Fruit fly (Drosophila melanogaster) whole organism, embryonic: ENCODE measurements around the gene CG17777.

ENCODE experiments used
- Blimp-1 ChIP-seq: fragments of 200-800 bp; sonication (Bioruptor generic); optimal IDR thresholded peaks from 3 replicates; lab custom pipeline; 2018; ENCODE audit warnings: missing biosample characterization, missing genetic modification characterization, mild to moderate bottlenecking, moderate library complexity, missing genetic modification reagents
- CG1024 ChIP-seq: fragments of 200-800 bp; sonication (Bioruptor generic); IDR thresholded peaks from 2 replicates; pipeline ENCODE4 v1.3.6; 2022; ENCODE audit warnings: missing biosample characterization, missing genetic modification characterization
- CG10366 ChIP-seq: fragments of 200-800 bp; sonication (Bioruptor generic); IDR thresholded peaks from 2 replicates; pipeline ENCODE4 v1.3.6; 2022; ENCODE audit warnings: missing biosample characterization, missing genetic modification characterization
- CG10565 ChIP-seq: fragments of 200-800 bp; sonication (Bioruptor generic); optimal IDR thresholded peaks from 3 replicates; lab custom pipeline; 2016; ENCODE audit warnings: missing biosample characterization, mild to moderate bottlenecking, missing genetic modification characterization
- CG13424 ChIP-seq: fragments of 200-800 bp; sonication (Bioruptor generic); optimal IDR thresholded peaks from 2 replicates; lab custom pipeline; 2019; ENCODE audit warnings: missing biosample characterization, mild to moderate bottlenecking, missing genetic modification characterization, moderate library complexity
- CG14014 ChIP-seq: fragments of 200-800 bp; sonication (Bioruptor generic); IDR thresholded peaks from 2 replicates; pipeline ENCODE4 v1.3.6; 2022; ENCODE audit warnings: missing biosample characterization, missing genetic modification characterization
- CG14710 ChIP-seq: fragments of 200-800 bp; sonication (Bioruptor generic); optimal IDR thresholded peaks from 3 replicates; lab custom pipeline; 2019; ENCODE audit warnings: missing biosample characterization, mild to moderate bottlenecking, missing genetic modification characterization, moderate library complexity
- CG14965 ChIP-seq: fragments of 200-800 bp; sonication (Bioruptor generic); optimal IDR thresholded peaks from 2 replicates; lab custom pipeline; 2016; ENCODE audit warnings: missing biosample characterization, missing genetic modification characterization, borderline replicate concordance
- CG15514 ChIP-seq: fragments of 200-800 bp; sonication (Bioruptor generic); optimal IDR thresholded peaks from 3 replicates; lab custom pipeline; 2017; ENCODE audit warnings: missing biosample characterization, missing genetic modification characterization, mild to moderate bottlenecking, moderate library complexity, missing genetic modification reagents
- CG1647 ChIP-seq: fragments of 200-800 bp; sonication (Bioruptor generic); optimal IDR thresholded peaks from 3 replicates; lab custom pipeline; 2016; ENCODE audit warnings: missing biosample characterization, missing genetic modification characterization
- CG17829 ChIP-seq: fragments of 200-800 bp; optimal IDR thresholded peaks from 2 replicates; lab custom pipeline; 2019; ENCODE audit warnings: missing biosample characterization, mild to moderate bottlenecking, missing genetic modification characterization, moderate library complexity
- CG18476 ChIP-seq: fragments of 200-800 bp; sonication (Bioruptor generic); optimal IDR thresholded peaks from 2 replicates; lab custom pipeline; 2016; ENCODE audit warnings: missing biosample characterization, mild to moderate bottlenecking, missing genetic modification characterization
- CG30431 ChIP-seq: fragments of 200-800 bp; sonication (Bioruptor generic); optimal IDR thresholded peaks from 2 replicates; lab custom pipeline; 2017; ENCODE audit warnings: missing biosample characterization, missing genetic modification characterization
- CG4730 ChIP-seq: fragments of 200-800 bp; sonication (Bioruptor generic); IDR thresholded peaks from 2 replicates; pipeline ENCODE4 v1.3.6; 2022; ENCODE audit warnings: missing biosample characterization, missing genetic modification characterization
- CG8388 ChIP-seq: fragments of 200-800 bp; sonication (Bioruptor generic); optimal IDR thresholded peaks from 2 replicates; lab custom pipeline; 2019; ENCODE audit warnings: missing biosample characterization, mild to moderate bottlenecking, missing genetic modification characterization, moderate library complexity
- CG9215 ChIP-seq: fragments of 200-800 bp; sonication (Bioruptor generic); IDR thresholded peaks from 2 replicates; pipeline ENCODE4 v1.3.6; 2022; ENCODE audit warnings: missing biosample characterization, missing genetic modification characterization
- CTCF ChIP-seq: fragments of 200-800 bp; sonication (Bioruptor generic); optimal IDR thresholded peaks from 2 replicates; lab custom pipeline; 2017; ENCODE audit warnings: missing biosample characterization, mild to moderate bottlenecking, missing genetic modification characterization, moderate library complexity
- Dip2 ChIP-seq: fragments of 200-800 bp; sonication (Bioruptor generic); IDR thresholded peaks from 2 replicates; pipeline ENCODE4 v1.3.6; 2022; ENCODE audit warnings: missing biosample characterization, missing genetic modification characterization
- Drgx ChIP-seq: fragments of 200-800 bp; sonication (Bioruptor generic); IDR thresholded peaks from 2 replicates; pipeline ENCODE4 v1.3.6; 2022; ENCODE audit warnings: missing biosample characterization, missing genetic modification characterization
- Eip74EF ChIP-seq, 2 experiments: fragments of 200-800 bp in 1 of 2; fragments of >200 bp in 1 of 2; sonication (Bioruptor generic) in 1 of 2; optimal IDR thresholded peaks; 2 replicates each; lab custom pipeline; 2017 to 2019; ENCODE audit warnings: missing biosample characterization in 2 of 2, missing genetic modification characterization in 2 of 2, mild to moderate bottlenecking in 1 of 2, moderate library complexity in 1 of 2
- H15 ChIP-seq: fragments of 200-800 bp; sonication (Bioruptor generic); IDR thresholded peaks from 3 replicates; pipeline ENCODE4 v1.3.6; 2022; ENCODE audit warnings: missing biosample characterization, missing genetic modification characterization
- H2.0 ChIP-seq: fragments of 200-800 bp; sonication (Bioruptor generic); IDR thresholded peaks from 2 replicates; pipeline ENCODE4 v1.3.6; 2022; ENCODE audit warnings: missing biosample characterization, missing genetic modification characterization
- HmgZ ChIP-seq: fragments of 200-800 bp; sonication (Bioruptor generic); optimal IDR thresholded peaks from 2 replicates; lab custom pipeline; 2018; ENCODE audit warnings: missing biosample characterization, mild to moderate bottlenecking, missing genetic modification characterization
- NFAT ChIP-seq: fragments of 200-800 bp; sonication (Bioruptor generic); IDR thresholded peaks from 2 replicates; pipeline ENCODE4 v1.3.6; 2022; ENCODE audit warnings: missing biosample characterization, missing genetic modification characterization
- Nf-YA ChIP-seq: fragments of 200-800 bp; sonication (Bioruptor generic); IDR thresholded peaks from 2 replicates; pipeline ENCODE4 v1.3.6; 2022; ENCODE audit warnings: missing biosample characterization, missing genetic modification characterization
- Nf-YB ChIP-seq: fragments of 200-800 bp; sonication (Bioruptor generic); optimal IDR thresholded peaks from 3 replicates; lab custom pipeline; 2019; ENCODE audit warnings: missing biosample characterization, mild to moderate bottlenecking, missing genetic modification characterization, moderate library complexity
- Rx ChIP-seq: fragments of 200-800 bp; sonication (Bioruptor generic); IDR thresholded peaks from 2 replicates; pipeline ENCODE4 v1.3.6; 2022; ENCODE audit warnings: missing biosample characterization, missing genetic modification characterization
- Usf ChIP-seq: fragments of 200-800 bp; sonication (Bioruptor generic); optimal IDR thresholded peaks from 2 replicates; lab custom pipeline; 2017; ENCODE audit warnings: missing genotype, missing biosample characterization, missing genetic modification characterization
- ab ChIP-seq: fragments of 200-800 bp; sonication (Bioruptor generic); optimal IDR thresholded peaks from 2 replicates; lab custom pipeline; 2016; ENCODE audit warnings: missing biosample characterization, missing genetic modification characterization
- al ChIP-seq: fragments of 200-800 bp; sonication (Bioruptor generic); IDR thresholded peaks from 2 replicates; pipeline ENCODE4 v1.3.6; 2022; ENCODE audit warnings: missing biosample characterization, missing genetic modification characterization
- ara ChIP-seq: fragments of 200-800 bp; sonication (Bioruptor generic); IDR thresholded peaks from 2 replicates; pipeline ENCODE4 v1.3.6; 2022; ENCODE audit warnings: missing biosample characterization, missing genetic modification characterization
- cas ChIP-seq: fragments of 200-800 bp; sonication (Bioruptor generic); IDR thresholded peaks from 2 replicates; pipeline ENCODE4 v1.3.6; 2022; ENCODE audit warnings: missing biosample characterization, missing genetic modification characterization
- croc ChIP-seq: fragments of 200-800 bp; sonication (Bioruptor generic); conservative IDR thresholded peaks from 3 replicates; pipeline ENCODE4 v1.3.6; 2022; ENCODE audit warnings: missing biosample characterization, missing genetic modification characterization
- dysf ChIP-seq: fragments of 200-800 bp; sonication (Bioruptor generic); IDR thresholded peaks from 3 replicates; pipeline ENCODE4 v1.3.6; 2022; ENCODE audit warnings: missing biosample characterization, missing genetic modification characterization
- hkb ChIP-seq, 2 experiments: fragments of 200-800 bp in 1 of 2; fragments of >200 bp in 1 of 2; sonication (Bioruptor generic) in 1 of 2; IDR thresholded peaks in 1 of 2; optimal IDR thresholded peaks in 1 of 2; 2 replicates each; pipeline versions ENCODE4 v1.3.6 to Lab custom; 2017 to 2022; ENCODE audit warnings: missing biosample characterization in 1 of 2, missing genetic modification characterization in 1 of 2
- jing ChIP-seq: fragments of 200-800 bp; sonication (Bioruptor generic); optimal IDR thresholded peaks from 2 replicates; lab custom pipeline; 2018; ENCODE audit warnings: missing biosample characterization, mild to moderate bottlenecking, missing genetic modification characterization
- jumu ChIP-seq: fragments of 200-800 bp; sonication (Bioruptor generic); optimal IDR thresholded peaks from 3 replicates; lab custom pipeline; 2016; ENCODE audit warnings: missing biosample characterization, missing genetic modification characterization
- lola ChIP-seq, 3 experiments: fragments of >200 bp in 2 of 3; fragments of 200-800 bp in 1 of 3; sonication (Bioruptor generic) in 1 of 3; optimal IDR thresholded peaks; 2 replicates each; lab custom pipeline; 2017 to 2019; ENCODE audit warnings: missing biosample characterization in 3 of 3, missing genetic modification characterization in 3 of 3, mild to moderate bottlenecking in 1 of 3, moderate library complexity in 1 of 3
- mam ChIP-seq: fragments of 200-800 bp; sonication (Bioruptor generic); optimal IDR thresholded peaks from 3 replicates; lab custom pipeline; 2016; ENCODE audit warnings: missing biosample characterization, missing genetic modification characterization
- nerfin-2 ChIP-seq: fragments of 200-800 bp; sonication (Bioruptor generic); IDR thresholded peaks from 2 replicates; pipeline ENCODE4 v1.3.6; 2022; ENCODE audit warnings: missing biosample characterization, missing genetic modification characterization; ENCODE audit not compliant: partially characterized antibody
- odd ChIP-seq: fragments of 200-800 bp; sonication (Bioruptor generic); optimal IDR thresholded peaks from 2 replicates; lab custom pipeline; 2017; ENCODE audit warnings: missing biosample characterization, mild to moderate bottlenecking, missing genetic modification characterization
- phol ChIP-seq: fragments of 200-800 bp; sonication (Bioruptor generic); optimal IDR thresholded peaks from 3 replicates; lab custom pipeline; 2018; ENCODE audit warnings: missing biosample characterization, mild to moderate bottlenecking, missing genetic modification characterization, moderate library complexity
- prd ChIP-seq, 3 experiments: fragments of >200 bp in 2 of 3; fragments of 200-800 bp in 1 of 3; sonication (Bioruptor generic) in 1 of 3; optimal IDR thresholded peaks in 2 of 3; IDR thresholded peaks in 1 of 3; 2 replicates in 2 of 3; 3 replicates in 1 of 3; pipeline versions ENCODE4 v1.3.6 to Lab custom; 2017 to 2022; ENCODE audit warnings: missing biosample characterization in 1 of 3, missing genetic modification characterization in 1 of 3
- salm ChIP-seq: fragments of 200-800 bp; sonication (Bioruptor generic); optimal IDR thresholded peaks from 2 replicates; lab custom pipeline; 2018; ENCODE audit warnings: missing biosample characterization, mild to moderate bottlenecking, missing genetic modification characterization
- sob ChIP-seq: fragments of 200-800 bp; sonication (Bioruptor generic); IDR thresholded peaks from 2 replicates; pipeline ENCODE4 v1.3.6; 2022; ENCODE audit warnings: missing biosample characterization, missing genetic modification characterization
- stc ChIP-seq: fragments of 200-800 bp; sonication (Bioruptor generic); IDR thresholded peaks from 2 replicates; pipeline ENCODE4 v1.3.6; 2022; ENCODE audit warnings: missing biosample characterization, missing genetic modification characterization
- stwl ChIP-seq: fragments of 200-800 bp; sonication (Bioruptor generic); optimal IDR thresholded peaks from 3 replicates; lab custom pipeline; 2018; ENCODE audit warnings: missing biosample characterization, mild to moderate bottlenecking, missing genetic modification characterization, moderate library complexity
- vfl ChIP-seq: fragments of 200-800 bp; sonication (Bioruptor generic); optimal IDR thresholded peaks from 2 replicates; lab custom pipeline; 2016; ENCODE audit warnings: missing biosample characterization, missing genetic modification characterization
- vvl ChIP-seq: fragments of 200-800 bp; sonication (Bioruptor generic); IDR thresholded peaks from 2 replicates; pipeline ENCODE4 v1.3.6; 2022; ENCODE audit warnings: missing biosample characterization, missing genetic modification characterization
- z ChIP-seq: fragments of 200-800 bp; sonication (Bioruptor generic); IDR thresholded peaks from 3 replicates; pipeline ENCODE4 v1.3.6; 2022; ENCODE audit warnings: missing biosample characterization, missing genetic modification characterization

The CG17777 gene

dm6 chrX:2208641-2209241 lies 22.1 kb downstream of the CG17777 start (continued):
- TF ChIP-seq CG15514 = no peak
- TF ChIP-seq ab (GFP tag; lab: Kevin White, UChicago) = no peak
- no peak for TF ChIP-seq hkb (optimal IDR thresholded peaks at IDR 0.05; lab: Kevin White, UChicago)
- TF ChIP-seq hkb (GFP tag; IDR thresholded peaks at IDR 0.05; lab: Robert Waterston, UW) = peak; percentile 47; the same call in 1 of the 2 replicates
- TF ChIP-seq stc = no peak
- TF ChIP-seq CG8388 = no peak
- no peak for TF ChIP-seq Eip74EF (GFP tag; optimal IDR thresholded peaks at IDR 0.05; lab: Kevin White, UChicago)
- no peak for TF ChIP-seq stwl (tag; lab: Kevin White, UChicago)
- TF ChIP-seq prd (optimal IDR thresholded peaks at IDR 0.05; lab: Kevin White, UChicago) = no peak
- TF ChIP-seq prd (GFP tag; IDR thresholded peaks at IDR 0.05; lab: Robert Waterston, UW) = peak; percentile 43; the same call in 1 of the 3 replicates
- TF ChIP-seq z (GFP tag; lab: Robert Waterston, UW) = no peak
- TF ChIP-seq vvl = 0 out of 2 replicates have a peak, but pooled peaks have one; percentile 25
- no peak for TF ChIP-seq CG14965 (GFP tag; lab: Kevin White, UChicago)
- TF ChIP-seq CG10565 = no peak
- peak; percentile 31 for TF ChIP-seq CG13424 (tag; lab: Kevin White, UChicago)
- peak; percentile 17 for TF ChIP-seq mam (GFP tag; lab: Kevin White, UChicago)
- TF ChIP-seq CG18476 (GFP tag; lab: Kevin White, UChicago) = no peak
- TF ChIP-seq Nf-YB (GFP tag; lab: Kevin White, UChicago) = no peak
- TF ChIP-seq CG14710 = no peak
- no peak for TF ChIP-seq CG1024
- TF ChIP-seq salm (tag; lab: Kevin White, UChicago) = no peak
- TF ChIP-seq CG14014 = 0 out of 2 replicates have a peak, but pooled peaks have one; percentile 13
- no peak for TF ChIP-seq HmgZ (tag; lab: Kevin White, UChicago)
- no peak for TF ChIP-seq odd (GFP tag; lab: Kevin White, UChicago)
- TF ChIP-seq CG17829 (tag; lab: Kevin White, UChicago) = no peak
- no peak for TF ChIP-seq sob (GFP tag; lab: Robert Waterston, UW)
- no peak for TF ChIP-seq Blimp-1 (GFP tag; lab: Kevin White, UChicago)
- TF ChIP-seq CTCF (GFP tag; lab: Kevin White, UChicago) = no peak
- TF ChIP-seq Usf = no peak
- TF ChIP-seq croc (GFP tag; lab: Robert Waterston, UW) = no peak
- TF ChIP-seq cas (GFP tag; lab: Robert Waterston, UW) = no peak
- TF ChIP-seq Dip2 (GFP tag; lab: Robert Waterston, UW) = no peak
- peak; percentile 10 for TF ChIP-seq phol (tag; lab: Kevin White, UChicago)
- no peak for TF ChIP-seq nerfin-2 (GFP tag; lab: Robert Waterston, UW)
- TF ChIP-seq CG4730 (GFP tag; lab: Robert Waterston, UW) = no peak
- no peak for TF ChIP-seq CG1647 (GFP tag; lab: Kevin White, UChicago)
- TF ChIP-seq CG30431 (GFP tag; lab: Kevin White, UChicago) = no peak
- no peak for TF ChIP-seq vfl
- no peak for TF ChIP-seq Rx (GFP tag; lab: Robert Waterston, UW)
- TF ChIP-seq jumu (GFP tag; lab: Kevin White, UChicago) = no peak
- TF ChIP-seq jing = no peak
- TF ChIP-seq ara = peak; percentile 41; the same call in 1 of the 2 replicates
- no peak for TF ChIP-seq NFAT
- peak; percentile 24; the same call in 1 of the 2 replicates for TF ChIP-seq al (GFP tag; lab: Robert Waterston, UW)
- peak; percentile 58; the same call in 1 of the 2 replicates for TF ChIP-seq Drgx
- peak; percentile 63; the same call in 2 of the 3 replicates for TF ChIP-seq dysf (GFP tag; lab: Robert Waterston, UW)
- no peak for TF ChIP-seq H2.0
- TF ChIP-seq CG9215 = 0 out of 2 replicates have a peak, but pooled peaks have one; percentile 10
- no peak for TF ChIP-seq H15 (GFP tag; lab: Robert Waterston, UW)
- TF ChIP-seq Nf-YA (GFP tag; lab: Robert Waterston, UW) = no peak
- TF ChIP-seq lola (GFP tag; optimal IDR thresholded peaks at IDR 0.05; lab: Kevin White, UChicago) = no peak
- peak; percentile 20; the same call in 1 of the 2 replicates for TF ChIP-seq CG10366 (GFP tag; lab: Robert Waterston, UW)
